Worm (Caenorhabditis elegans): Measurements from ENCODE around the gene srw-13.
"Not testable (repeated sequence)": the region's sequence is repeated elsewhere in the genome, so short reads cannot be mapped to it uniquely, and the experiment has no call there.

DNA sequence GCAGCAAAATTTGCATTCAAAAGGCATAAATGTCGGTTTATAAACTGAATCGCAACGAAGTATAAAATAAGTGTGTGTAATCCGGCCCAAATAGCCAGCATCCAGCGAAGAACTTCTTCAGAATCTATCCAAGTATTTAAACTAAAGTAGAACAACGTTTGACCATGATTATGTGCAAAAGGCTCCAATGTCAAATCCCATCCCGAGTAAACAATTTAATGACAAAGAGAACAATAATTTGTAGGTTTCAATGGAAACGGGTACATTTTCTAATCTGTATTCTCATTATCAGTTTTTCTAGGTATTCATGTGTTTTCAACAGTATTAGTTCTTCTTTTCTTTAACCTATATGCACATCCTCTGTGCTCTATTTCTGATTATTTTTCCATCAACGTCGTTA is 24.6 kb upstream of the srw-13 start, which contains the start of gene C41G6.12:
- not testable (repeated sequence) for TF ChIP-seq klf-2 (GFP tag; conservative IDR thresholded peaks at IDR 0.05); ztf-29 (GFP tag; IDR thresholded peaks at IDR 0.05); med-1 (GFP tag; optimal IDR thresholded peaks at IDR 0.05; ENCODE audit: insufficient read depth); flt-1 (GFP tag; IDR thresholded peaks at IDR 0.05); T22C8.4 (GFP tag; IDR thresholded peaks at IDR 0.05)
